Fruit fly (Drosophila melanogaster) whole organism, prepupa: Measurements from ENCODE around the gene plum.
A peak's percentile ranks its signal among the peaks of the same experiment; 100 is the strongest.

Experiments
- CG10631 ChIP-seq: fragments of 200-800 bp; sonication (Bioruptor generic); optimal IDR thresholded peaks from 2 replicates; lab custom pipeline; 2016; ENCODE audit warnings: missing biosample characterization, missing genetic modification characterization
- CG10669 ChIP-seq: fragments of 200-800 bp; sonication (Bioruptor generic); optimal IDR thresholded peaks from 3 replicates; lab custom pipeline; 2018; ENCODE audit warnings: missing biosample characterization, mild to moderate bottlenecking, missing genetic modification characterization, moderate library complexity
- CG11294 ChIP-seq: fragments of 200-800 bp; sonication (Bioruptor generic); IDR thresholded peaks from 2 replicates; pipeline ENCODE4 v1.3.6; 2022; ENCODE audit warnings: missing biosample characterization, missing genetic modification characterization
- CG11762 ChIP-seq: fragments of 200-800 bp; sonication (Bioruptor generic); optimal IDR thresholded peaks from 3 replicates; lab custom pipeline; 2016; ENCODE audit warnings: missing biosample characterization, missing genetic modification characterization; ENCODE audit not compliant: insufficient read depth
- CG15336 ChIP-seq: fragments of 200-800 bp; sonication (Bioruptor generic); IDR thresholded peaks from 2 replicates; pipeline ENCODE4 v1.3.6; 2022; ENCODE audit warnings: missing biosample characterization, missing genetic modification characterization
- CG1621 ChIP-seq: fragments of 200-800 bp; sonication (Bioruptor generic); optimal IDR thresholded peaks from 3 replicates; lab custom pipeline; 2018; ENCODE audit warnings: missing biosample characterization, mild to moderate bottlenecking, missing genetic modification characterization
- CG16779 ChIP-seq: fragments of 200-800 bp; sonication (Bioruptor generic); optimal IDR thresholded peaks from 3 replicates; lab custom pipeline; 2017; ENCODE audit warnings: missing biosample characterization, mild to moderate bottlenecking, missing genetic modification characterization
- CG3032 ChIP-seq: fragments of 200-800 bp; optimal IDR thresholded peaks from 2 replicates; lab custom pipeline; 2019; ENCODE audit warnings: missing biosample characterization, mild to moderate bottlenecking, missing genetic modification characterization, moderate library complexity
- CG32006 ChIP-seq: fragments of 200-800 bp; sonication (Bioruptor generic); optimal IDR thresholded peaks from 3 replicates; lab custom pipeline; 2017; ENCODE audit warnings: missing biosample characterization, mild to moderate bottlenecking, missing genetic modification characterization
- CG34406 ChIP-seq: fragments of 200-800 bp; sonication (Bioruptor generic); optimal IDR thresholded peaks from 3 replicates; lab custom pipeline; 2016; ENCODE audit warnings: missing biosample characterization, missing genetic modification characterization
- CG4318 ChIP-seq: fragments of 200-800 bp; sonication (Bioruptor generic); optimal IDR thresholded peaks from 3 replicates; lab custom pipeline; 2017; ENCODE audit warnings: missing biosample characterization, mild to moderate bottlenecking, missing genetic modification characterization
- CG6163 ChIP-seq: fragments of 200-800 bp; sonication (Bioruptor generic); IDR thresholded peaks from 3 replicates; pipeline ENCODE4 v1.3.6; 2022; ENCODE audit warnings: missing biosample characterization, missing genetic modification characterization
- CG6276 ChIP-seq: fragments of 200-800 bp; sonication (Bioruptor generic); optimal IDR thresholded peaks from 2 replicates; lab custom pipeline; 2017; ENCODE audit warnings: missing biosample characterization, mild to moderate bottlenecking, missing genetic modification characterization
- CG6808 ChIP-seq: fragments of 200-800 bp; sonication (Bioruptor generic); optimal IDR thresholded peaks from 3 replicates; lab custom pipeline; 2017; ENCODE audit warnings: missing biosample characterization, missing genetic modification characterization, mild to moderate bottlenecking, moderate library complexity, missing genetic modification reagents
- CG8119 ChIP-seq: fragments of 200-800 bp; sonication (Bioruptor generic); IDR thresholded peaks from 3 replicates; pipeline ENCODE4 v1.3.6; 2022; ENCODE audit warnings: missing biosample characterization, missing genetic modification characterization
- CG8319 ChIP-seq: fragments of 200-800 bp; sonication (Bioruptor generic); optimal IDR thresholded peaks from 3 replicates; lab custom pipeline; 2016; ENCODE audit warnings: missing biosample characterization, missing genetic modification characterization
- CG8632 ChIP-seq: fragments of 200-800 bp; sonication (Bioruptor generic); optimal IDR thresholded peaks from 3 replicates; lab custom pipeline; 2016; ENCODE audit warnings: missing biosample characterization, missing genetic modification characterization
- CG9139 ChIP-seq: fragments of 200-800 bp; sonication (Bioruptor generic); optimal IDR thresholded peaks from 3 replicates; lab custom pipeline; 2017; ENCODE audit warnings: missing biosample characterization, mild to moderate bottlenecking, missing genetic modification characterization
- Eip75B ChIP-seq: fragments of 200-800 bp; sonication (Bioruptor generic); optimal IDR thresholded peaks from 3 replicates; lab custom pipeline; 2016; ENCODE audit warnings: missing biosample characterization, missing genetic modification characterization
- Eip78C ChIP-seq: fragments of 200-800 bp; sonication (Bioruptor generic); peaks from one replicate; lab custom pipeline; 2016; ENCODE audit warnings: missing biosample characterization, missing genetic modification characterization
- Ets21C ChIP-seq: fragments of 200-800 bp; sonication (Bioruptor generic); optimal IDR thresholded peaks from 3 replicates; lab custom pipeline; 2016; ENCODE audit warnings: missing biosample characterization, missing genetic modification characterization
- Ets96B ChIP-seq: fragments of 200-800 bp; optimal IDR thresholded peaks from 2 replicates; lab custom pipeline; 2019; ENCODE audit warnings: missing biosample characterization, mild to moderate bottlenecking, missing genetic modification characterization, moderate library complexity
- Gug ChIP-seq: fragments of 200-800 bp; sonication (Bioruptor generic); IDR thresholded peaks from 2 replicates; pipeline ENCODE4 v1.3.6; 2022; ENCODE audit warnings: missing biosample characterization, missing genetic modification characterization
- Hr4 ChIP-seq: fragments of 200-800 bp; sonication (Bioruptor generic); optimal IDR thresholded peaks from 3 replicates; lab custom pipeline; 2016; ENCODE audit warnings: missing biosample characterization, missing genetic modification characterization
- Lpt ChIP-seq: fragments of 200-800 bp; sonication (Bioruptor generic); optimal IDR thresholded peaks from 3 replicates; lab custom pipeline; 2016; ENCODE audit warnings: missing biosample characterization, missing genetic modification characterization
- Met ChIP-seq: fragments of 200-800 bp; sonication (Bioruptor generic); optimal IDR thresholded peaks from 3 replicates; lab custom pipeline; 2016; ENCODE audit warnings: missing biosample characterization, missing genetic modification characterization
- OdsH ChIP-seq: fragments of 200-800 bp; sonication (Bioruptor generic); optimal IDR thresholded peaks from 3 replicates; lab custom pipeline; 2016; ENCODE audit warnings: missing biosample characterization, missing genetic modification characterization
- Sox102F ChIP-seq: fragments of 200-800 bp; sonication (Bioruptor generic); optimal IDR thresholded peaks from 2 replicates; lab custom pipeline; 2016; ENCODE audit warnings: missing biosample characterization, mild to moderate bottlenecking, missing genetic modification characterization
- achi ChIP-seq: fragments of 200-800 bp; sonication (Bioruptor generic); optimal IDR thresholded peaks from 3 replicates; lab custom pipeline; 2016; ENCODE audit warnings: missing biosample characterization, missing genetic modification characterization
- acj6 ChIP-seq: fragments of 200-800 bp; sonication (Bioruptor generic); optimal IDR thresholded peaks from 3 replicates; lab custom pipeline; 2016; ENCODE audit warnings: missing biosample characterization, missing genetic modification characterization
- cyc ChIP-seq: fragments of 200-800 bp; sonication (Bioruptor generic); optimal IDR thresholded peaks from 3 replicates; lab custom pipeline; 2016; ENCODE audit warnings: missing biosample characterization, missing genetic modification characterization
- dac ChIP-seq: fragments of 200-800 bp; sonication (Bioruptor generic); optimal IDR thresholded peaks from 2 replicates; lab custom pipeline; 2017; ENCODE audit warnings: missing biosample characterization, mild to moderate bottlenecking, missing genetic modification characterization
- dsx ChIP-seq: fragments of 200-800 bp; optimal IDR thresholded peaks from 3 replicates; lab custom pipeline; 2019; ENCODE audit warnings: missing biosample characterization, mild to moderate bottlenecking, missing genetic modification characterization, moderate library complexity; ENCODE audit not compliant: poor library complexity, severe bottlenecking
- eg ChIP-seq: fragments of 200-800 bp; sonication (Bioruptor generic); IDR thresholded peaks from 3 replicates; pipeline ENCODE4 v1.3.6; 2022; ENCODE audit warnings: missing biosample characterization, missing genetic modification characterization
- esn ChIP-seq: fragments of 200-800 bp; sonication (Bioruptor generic); optimal IDR thresholded peaks from 2 replicates; lab custom pipeline; 2016; ENCODE audit warnings: missing biosample characterization, mild to moderate bottlenecking, missing genetic modification characterization, moderate library complexity
- fd59A ChIP-seq: fragments of 200-800 bp; sonication (Bioruptor generic); optimal IDR thresholded peaks from 2 replicates; lab custom pipeline; 2017; ENCODE audit warnings: missing biosample characterization, mild to moderate bottlenecking, missing genetic modification characterization, missing genetic modification reagents
- pdm3 ChIP-seq: fragments of 200-800 bp; sonication (Bioruptor generic); optimal IDR thresholded peaks from 3 replicates; lab custom pipeline; 2016; ENCODE audit warnings: missing biosample characterization, missing genetic modification characterization
- salr ChIP-seq, 2 experiments: fragments of 200-800 bp; sonication (Bioruptor generic); optimal IDR thresholded peaks; 3 replicates each; lab custom pipeline; 2016 to 2018; ENCODE audit warnings: missing biosample characterization in 2 of 2, missing genetic modification characterization in 2 of 2, mild to moderate bottlenecking in 1 of 2
- ss ChIP-seq, 2 experiments: fragments of 200-800 bp; sonication (Bioruptor generic); optimal IDR thresholded peaks; 2 replicates in 1 of 2; 3 replicates in 1 of 2; lab custom pipeline; 2017 to 2018; ENCODE audit warnings: mild to moderate bottlenecking in 2 of 2, missing biosample characterization in 2 of 2, missing genetic modification characterization in 2 of 2, moderate library complexity in 1 of 2
- vri ChIP-seq: fragments of 200-800 bp; sonication (Bioruptor generic); optimal IDR thresholded peaks from 3 replicates; lab custom pipeline; 2016; ENCODE audit warnings: missing biosample characterization, mild to moderate bottlenecking, missing genetic modification characterization

plum gene

dm6 chr3R:26502907-26503306, 32.1 kb downstream of the plum start (continued):
- no peak for TF ChIP-seq CG6163 (GFP tag; lab: Robert Waterston, UW)
- no peak for TF ChIP-seq vri (GFP tag; lab: Kevin White, UChicago)
- peak; percentile 22 for TF ChIP-seq fd59A (GFP tag; lab: Kevin White, UChicago)
- TF ChIP-seq CG10631: peak; percentile 38
- no peak for TF ChIP-seq Hr4
- no peak for TF ChIP-seq CG8119 (GFP tag; lab: Robert Waterston, UW)
- no peak for TF ChIP-seq CG16779
- TF ChIP-seq CG9139 (GFP tag; lab: Kevin White, UChicago): no peak
- TF ChIP-seq CG11762 (GFP tag; lab: Kevin White, UChicago): no peak
- TF ChIP-seq cyc (GFP tag; lab: Kevin White, UChicago): no peak
- no peak for TF ChIP-seq dsx
- TF ChIP-seq CG11294 (GFP tag; lab: Robert Waterston, UW): no peak
- no peak for TF ChIP-seq dac
- peak in 1 of 2 experiments; percentile 17 for TF ChIP-seq ss (GFP tag; optimal IDR thresholded peaks at IDR 0.05; lab: Kevin White, UChicago)
- TF ChIP-seq Met: no peak
- no peak for TF ChIP-seq CG6808
- no peak for TF ChIP-seq Lpt (GFP tag; lab: Kevin White, UChicago)

- TF ChIP-seq acj6 (GFP tag; lab: Kevin White, UChicago) (peak; percentile 28), achi (GFP tag; lab: Kevin White, UChicago) (no peak), eg (GFP tag; lab: Robert Waterston, UW) (no peak), vri (GFP tag; lab: Kevin White, UChicago) (no peak), CG4318 (GFP tag; lab: Kevin White, UChicago) (peak; percentile 26), CG10631 (peak; percentile 51), fd59A (GFP tag; lab: Kevin White, UChicago) (peak; percentile 4), Eip78C (GFP tag; lab: Kevin White, UChicago) (peak; percentile 74), salr (GFP tag; optimal IDR thresholded peaks at IDR 0.05; lab: Kevin White, UChicago) (peak in 1 of 2 experiments; percentile 34), OdsH (GFP tag; lab: Kevin White, UChicago) (peak; percentile 48), Gug (GFP tag; lab: Robert Waterston, UW) (peak; percentile 46; the same call in 1 of the 2 replicates), CG8319 (GFP tag; lab: Kevin White, UChicago) (no peak), CG8632 (GFP tag; lab: Kevin White, UChicago) (peak; percentile 31), ss (GFP tag; optimal IDR thresholded peaks at IDR 0.05; lab: Kevin White, UChicago) (peak in 1 of 2 experiments; percentile 5), CG15336 (peak; percentile 63), CG32006 (GFP tag; lab: Kevin White, UChicago) (peak; percentile 61), Ets21C (GFP tag; lab: Kevin White, UChicago) (no peak), CG3032 (tag; lab: Kevin White, UChicago) (peak; percentile 28), pdm3 (no peak), esn (GFP tag; lab: Kevin White, UChicago) (no peak), Eip75B (no peak), CG1621 (no peak), Ets96B (peak; percentile 40), CG10669 (GFP tag; lab: Kevin White, UChicago) (no peak), Sox102F (GFP tag; lab: Kevin White, UChicago) (no peak), CG34406 (GFP tag; lab: Kevin White, UChicago) (peak; percentile 6), CG8119 (GFP tag; lab: Robert Waterston, UW) (peak; percentile 50; the same call in 2 of the 3 replicates), CG6163 (GFP tag; lab: Robert Waterston, UW) (peak; percentile 53; the same call in 1 of the 3 replicates), CG6276 (GFP tag; lab: Kevin White, UChicago) (peak; percentile 7)
- TF ChIP-seq, all 60 proteins: peak for 18
These were observed 32.9 kb downstream of the plum start for dm6 chr3R:26502072-26502471.
